Fruit fly (Drosophila melanogaster): Measurements from ENCODE around the gene CG43319.

DNA sequence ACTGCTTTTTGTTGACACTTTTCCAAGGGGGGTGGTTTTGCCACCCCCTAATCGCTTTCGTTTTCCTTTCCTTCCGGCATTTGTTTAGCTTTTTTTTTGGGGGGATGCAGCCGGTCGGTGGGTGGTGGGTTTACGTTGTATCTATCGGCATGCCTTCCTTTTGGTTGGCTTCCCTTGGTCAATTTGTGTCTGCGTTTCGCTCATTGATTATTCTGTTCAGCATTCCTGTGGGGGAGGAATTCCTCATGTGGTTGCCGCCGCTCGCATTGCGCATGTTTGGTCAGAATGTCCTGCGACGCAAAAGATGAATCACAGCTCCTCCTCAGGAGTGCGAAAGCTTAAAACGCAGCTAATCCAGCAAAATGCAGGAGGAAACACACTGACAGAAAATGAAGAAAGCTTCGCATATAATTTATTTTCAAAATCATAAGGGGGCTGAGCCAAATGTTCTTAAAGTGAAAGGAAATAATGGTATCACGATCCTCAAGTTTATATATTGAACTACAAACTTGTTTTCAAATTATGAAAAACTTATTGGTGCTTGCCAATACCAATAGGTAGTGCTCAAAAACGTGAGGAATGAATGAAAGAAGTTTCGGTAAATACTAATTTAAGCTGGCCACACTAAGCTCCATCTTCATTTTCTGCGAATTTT lies 41.8 kb upstream of the CG43319 start, which contains the start of gene RpS10a:
- no peak for TF ChIP-seq Sin3A (optimal IDR thresholded peaks at IDR 0.05)
- TF ChIP-seq Myc (optimal IDR thresholded peaks at IDR 0.05): no peak
- TF ChIP-seq h (optimal IDR thresholded peaks at IDR 0.05): no peak
- TF ChIP-seq psq (optimal IDR thresholded peaks at IDR 0.05): no peak
- TF ChIP-seq ttk (optimal IDR thresholded peaks at IDR 0.05): no peak
